Worm (Caenorhabditis elegans) whole organism, young adult: ENCODE results near the gene aakg-3.

Source experiments
- B0019.2 ChIP-seq: fragments of 200-800 bp; sonication (Bioruptor generic); conservative IDR thresholded peaks from 2 replicates; pipeline ENCODE4 v1.3.6; 2022; ENCODE audit warnings: missing genetic modification reagents, missing genetic modification characterization, missing compliant biosample characterization
- B0336.3 ChIP-seq: fragments of 200-800 bp; sonication (Bioruptor generic); IDR thresholded peaks from 2 replicates; pipeline ENCODE4 v1.3.6; 2022; ENCODE audit warnings: missing genetic modification characterization, missing compliant biosample characterization
- D2030.7 ChIP-seq: fragments of 200-800 bp; sonication (Bioruptor generic); IDR thresholded peaks from 2 replicates; pipeline ENCODE4 v1.3.6; 2022; ENCODE audit warnings: missing genetic modification reagents, missing genetic modification characterization, missing compliant biosample characterization
- F10E7.11 ChIP-seq: sonication (generic microtip); optimal IDR thresholded peaks from 2 replicates; lab custom pipeline; 2017; ENCODE audit warnings: mild to moderate bottlenecking, missing genetic modification characterization, moderate library complexity, missing compliant biosample characterization
- F22D6.2 ChIP-seq: sonication (generic microtip); optimal IDR thresholded peaks from 2 replicates; lab custom pipeline; 2016; ENCODE audit warnings: mild to moderate bottlenecking, missing genetic modification characterization, missing compliant biosample characterization
- F37B4.10 ChIP-seq: fragments of 200-800 bp; sonication (Bioruptor generic); IDR thresholded peaks from 2 replicates; pipeline ENCODE4 v1.3.6; 2022; ENCODE audit warnings: missing genetic modification characterization, missing compliant biosample characterization
- F52B5.7 ChIP-seq: sonication (generic microtip); optimal IDR thresholded peaks from 2 replicates; lab custom pipeline; 2016; ENCODE audit warnings: mild to moderate bottlenecking, missing genetic modification characterization, missing compliant biosample characterization
- K11D2.4 ChIP-seq: fragments of 200-800 bp; sonication (Bioruptor generic); IDR thresholded peaks from 2 replicates; pipeline ENCODE4 v1.3.6; 2022; ENCODE audit warnings: missing genetic modification reagents, missing genetic modification characterization, missing compliant biosample characterization
- T26A5.8 ChIP-seq: sonication (generic microtip); optimal IDR thresholded peaks from 2 replicates; lab custom pipeline; 2016; ENCODE audit warnings: missing genetic modification characterization, missing compliant biosample characterization
- Y53G8AR.9 ChIP-seq: fragments of 200-800 bp; sonication (Bioruptor generic); conservative IDR thresholded peaks from 2 replicates; pipeline ENCODE4 v1.3.6; 2022; ENCODE audit warnings: missing genetic modification reagents, missing genetic modification characterization, missing compliant biosample characterization
- Y56A3A.18 ChIP-seq: fragments of 200-800 bp; sonication (Bioruptor generic); IDR thresholded peaks from 2 replicates; pipeline ENCODE4 v1.3.6; 2022; ENCODE audit warnings: missing genetic modification reagents, missing genetic modification characterization, missing compliant biosample characterization
- Y95B8A.8 ChIP-seq: fragments of 200-800 bp; sonication (Bioruptor generic); IDR thresholded peaks from 2 replicates; pipeline ENCODE4 v1.3.6; 2022; ENCODE audit warnings: missing genetic modification reagents, missing genetic modification characterization, missing compliant biosample characterization
- ZK185.1 ChIP-seq: sonication (generic microtip); optimal IDR thresholded peaks from 2 replicates; lab custom pipeline; 2016; ENCODE audit warnings: mild to moderate bottlenecking, missing genetic modification characterization, missing compliant biosample characterization; ENCODE audit not compliant: poor library complexity, severe bottlenecking
- ama-1 ChIP-seq, 3 experiments: fragments of 150-350 bp in 1 of 3; sonication (generic microtip) in 2 of 3; optimal IDR thresholded peaks; 2 replicates each; lab custom pipeline; 2014 to 2018; ENCODE audit warnings: missing biosample characterization in 2 of 3, missing genetic modification characterization in 2 of 3, missing genetic modification reagents in 2 of 3
- aptf-3 ChIP-seq: fragments of 200-800 bp; sonication (Bioruptor generic); IDR thresholded peaks from 2 replicates; pipeline ENCODE4 v1.3.6; 2022; ENCODE audit warnings: missing genetic modification characterization, missing compliant biosample characterization
- atf-7 ChIP-seq: sonication (generic microtip); optimal IDR thresholded peaks from 2 replicates; lab custom pipeline; 2017; ENCODE audit warnings: mild to moderate bottlenecking, missing genetic modification characterization, missing compliant biosample characterization
- attf-3 ChIP-seq: fragments of 200-800 bp; sonication (Bioruptor generic); conservative IDR thresholded peaks from 2 replicates; pipeline ENCODE4 v1.3.6; 2022; ENCODE audit warnings: missing genetic modification reagents, missing genetic modification characterization, missing compliant biosample characterization
- bed-1 ChIP-seq: fragments of 200-800 bp; sonication (Bioruptor generic); IDR thresholded peaks from 2 replicates; pipeline ENCODE4 v1.3.6; 2022; ENCODE audit warnings: missing genetic modification reagents, missing genetic modification characterization, missing compliant biosample characterization
- bed-2 ChIP-seq: fragments of 200-800 bp; sonication (Bioruptor generic); IDR thresholded peaks from 2 replicates; pipeline ENCODE4 v1.3.6; 2022; ENCODE audit warnings: missing genetic modification reagents, missing genetic modification characterization, missing compliant biosample characterization
- ceh-100 ChIP-seq: fragments of 200-800 bp; sonication (Bioruptor generic); IDR thresholded peaks from 2 replicates; pipeline ENCODE4 v1.3.6; 2022; ENCODE audit warnings: missing genetic modification reagents, missing genetic modification characterization, missing compliant biosample characterization
- ceh-27 ChIP-seq: fragments of 200-800 bp; sonication (Bioruptor generic); optimal IDR thresholded peaks from 2 replicates; lab custom pipeline; 2018; ENCODE audit warnings: mild to moderate bottlenecking, missing genetic modification characterization, moderate library complexity, missing compliant biosample characterization
- ceh-58 ChIP-seq: fragments of 200-800 bp; sonication (Bioruptor generic); IDR thresholded peaks from 2 replicates; pipeline ENCODE4 v1.3.6; 2022; ENCODE audit warnings: missing genetic modification characterization, missing compliant biosample characterization
- ceh-91 ChIP-seq: fragments of 200-800 bp; sonication (Bioruptor generic); IDR thresholded peaks from 2 replicates; pipeline ENCODE4 v1.3.6; 2022; ENCODE audit warnings: missing genetic modification reagents, missing genetic modification characterization, missing compliant biosample characterization
- die-1 ChIP-seq: sonication (generic microtip); optimal IDR thresholded peaks from 2 replicates; lab custom pipeline; 2016; ENCODE audit warnings: missing genotype, mild to moderate bottlenecking, missing genetic modification characterization, missing compliant biosample characterization
- egl-44 ChIP-seq: fragments of 200-800 bp; sonication (Bioruptor generic); IDR thresholded peaks from 2 replicates; pipeline ENCODE4 v1.3.6; 2022; ENCODE audit warnings: missing genetic modification reagents, missing genetic modification characterization, missing compliant biosample characterization
- ekl-4 ChIP-seq: fragments of 200-800 bp; sonication (Bioruptor generic); IDR thresholded peaks from 2 replicates; pipeline ENCODE4 v1.3.6; 2022; ENCODE audit warnings: missing genetic modification reagents, missing genetic modification characterization, missing compliant biosample characterization
- gei-17 ChIP-seq: fragments of 200-800 bp; sonication (Bioruptor generic); optimal IDR thresholded peaks from 2 replicates; lab custom pipeline; 2018; ENCODE audit warnings: mild to moderate bottlenecking, missing genetic modification characterization, missing compliant biosample characterization
- hlh-26 ChIP-seq: fragments of 200-800 bp; sonication (Bioruptor generic); conservative IDR thresholded peaks from 2 replicates; pipeline ENCODE4 v1.3.6; 2022; ENCODE audit warnings: missing genetic modification reagents, missing genetic modification characterization, missing compliant biosample characterization
- hmg-1.2 ChIP-seq: fragments of 200-800 bp; sonication (Bioruptor generic); IDR thresholded peaks from 2 replicates; pipeline ENCODE4 v1.3.6; 2022; ENCODE audit warnings: missing genetic modification reagents, missing genetic modification characterization, missing compliant biosample characterization
- hmg-20 ChIP-seq: fragments of 200-800 bp; sonication (Bioruptor generic); IDR thresholded peaks from 2 replicates; pipeline ENCODE4 v1.3.6; 2022; ENCODE audit warnings: missing genetic modification reagents, missing genetic modification characterization, missing compliant biosample characterization
- let-607 ChIP-seq, 2 experiments: fragments of 200-800 bp in 1 of 2; sonication (Bioruptor generic) in 1 of 2; sonication (generic microtip) in 1 of 2; optimal IDR thresholded peaks; 2 replicates each; lab custom pipeline; 2016 to 2018; ENCODE audit warnings: mild to moderate bottlenecking in 2 of 2, missing compliant biosample characterization in 2 of 2, missing genetic modification characterization in 2 of 2, moderate library complexity in 2 of 2, missing genotype in 1 of 2
- lin-35 ChIP-seq, 3 experiments: fragments of 150-350 bp in 2 of 3; sonication (generic microtip) in 1 of 3; optimal IDR thresholded peaks; 2 replicates each; lab custom pipeline; 2014 to 2018; ENCODE audit warnings: missing biosample characterization in 3 of 3, missing genetic modification characterization in 3 of 3, missing genetic modification reagents in 3 of 3
- madf-10 ChIP-seq: sonication (generic microtip); optimal IDR thresholded peaks from 2 replicates; lab custom pipeline; 2016; ENCODE audit warnings: mild to moderate bottlenecking, missing genetic modification characterization, missing compliant biosample characterization
- mel-28 ChIP-seq: sonication (generic microtip); optimal IDR thresholded peaks from 2 replicates; lab custom pipeline; 2016; ENCODE audit warnings: borderline replicate concordance, mild to moderate bottlenecking, missing genetic modification characterization, missing compliant biosample characterization
- mes-4 ChIP-seq: sonication (generic microtip); optimal IDR thresholded peaks from 2 replicates; lab custom pipeline; 2016; ENCODE audit warnings: missing genotype, missing genetic modification characterization, missing compliant biosample characterization
- mxl-1 ChIP-seq: sonication (generic microtip); optimal IDR thresholded peaks from 2 replicates; lab custom pipeline; 2016; ENCODE audit warnings: missing genetic modification characterization, missing compliant biosample characterization
- nfya-1 ChIP-seq: sonication (generic microtip); optimal IDR thresholded peaks from 2 replicates; lab custom pipeline; 2017; ENCODE audit warnings: antibody characterized with exemption, missing compliant biosample characterization, missing genetic modification characterization, borderline replicate concordance; ENCODE audit not compliant: insufficient read depth
- nfya-2 ChIP-seq: fragments of 200-800 bp; sonication (Bioruptor generic); IDR thresholded peaks from 2 replicates; pipeline ENCODE4 v1.3.6; 2022; ENCODE audit warnings: missing genetic modification reagents, missing genetic modification characterization, missing compliant biosample characterization
- nhr-179 ChIP-seq: sonication (generic microtip); optimal IDR thresholded peaks from 2 replicates; lab custom pipeline; 2016; ENCODE audit warnings: mild to moderate bottlenecking, missing genetic modification characterization, missing compliant biosample characterization
- rec-8 ChIP-seq, 2 experiments: sonication (generic microtip); optimal IDR thresholded peaks; 2 replicates each; lab custom pipeline; 2016; ENCODE audit warnings: mild to moderate bottlenecking in 2 of 2, missing genetic modification characterization in 2 of 2, missing genetic modification reagents in 2 of 2, missing genotype in 2 of 2, missing biosample characterization in 1 of 2, missing compliant biosample characterization in 1 of 2, moderate library complexity in 1 of 2
- sdz-38 ChIP-seq: sonication (generic microtip); optimal IDR thresholded peaks from 2 replicates; lab custom pipeline; 2016; ENCODE audit warnings: missing genotype, missing genetic modification characterization, missing compliant biosample characterization
- snpc-1.3 ChIP-seq: sonication (generic microtip); optimal IDR thresholded peaks from 2 replicates; lab custom pipeline; 2017; ENCODE audit warnings: missing genetic modification characterization, mild to moderate bottlenecking, missing compliant biosample characterization, antibody characterized with exemption, moderate library complexity, missing genotype, missing genetic modification reagents; ENCODE audit not compliant: insufficient read depth
- snpc-4 ChIP-seq, 5 experiments: fragments of 150-350 bp in 1 of 5; sonication (generic microtip) in 4 of 5; optimal IDR thresholded peaks; 2 replicates each; lab custom pipeline; 2014 to 2018; ENCODE audit warnings: missing genetic modification characterization in 5 of 5, missing biosample characterization in 3 of 5, antibody characterized with exemption in 2 of 5, mild to moderate bottlenecking in 2 of 5, missing compliant biosample characterization in 2 of 5, missing genotype in 2 of 5, moderate library complexity in 2 of 5, missing genetic modification reagents in 1 of 5
- tbp1 ChIP-seq: fragments of 200-800 bp; sonication (Bioruptor generic); optimal IDR thresholded peaks from 2 replicates; lab custom pipeline; 2018; ENCODE audit warnings: mild to moderate bottlenecking, missing genetic modification characterization, missing compliant biosample characterization
- tlf-1 ChIP-seq: fragments of 200-800 bp; sonication (Bioruptor generic); optimal IDR thresholded peaks from 2 replicates; lab custom pipeline; 2018; ENCODE audit warnings: mild to moderate bottlenecking, missing genetic modification characterization, missing compliant biosample characterization
- ztf-6 ChIP-seq: fragments of 200-800 bp; sonication (Bioruptor generic); IDR thresholded peaks from 2 replicates; pipeline ENCODE4 v1.3.6; 2022; ENCODE audit warnings: missing genetic modification reagents, missing genetic modification characterization, missing compliant biosample characterization

aakg-3 gene

ce11 chrX:2996976-2997399, 20.7 kb downstream of the aakg-3 start (continued):
- TF ChIP-seq egl-44 (peak; percentile 93), F10E7.11 (peak; percentile 90), bed-2 (GFP tag; lab: Robert Waterston, UW) (0 out of 2 replicates have a peak, but pooled peaks have one; percentile 41), bed-1 (GFP tag; lab: Robert Waterston, UW) (no peak), snpc-1.3 (peak; percentile 73), atf-7 (tag; lab: Kevin White, UChicago) (peak; percentile 97), tlf-1 (GFP tag; lab: Kevin White, UChicago) (peak; percentile 99), ceh-100 (GFP tag; lab: Robert Waterston, UW) (peak; percentile 25; the same call in 1 of the 2 replicates), lin-35 (GFP tag; optimal IDR thresholded peaks at IDR 0.05; lab: Kevin White, UChicago) (peak in 2 of 3 experiments; percentile 89 to 98), hmg-1.2 (GFP tag; lab: Robert Waterston, UW) (peak; percentile 86), ZK185.1 (tag; lab: Kevin White, UChicago) (peak; percentile 99), mxl-1 (tag; lab: Kevin White, UChicago) (no peak), madf-10 (tag; lab: Kevin White, UChicago) (peak; percentile 96), T26A5.8 (tag; lab: Kevin White, UChicago) (no peak), Y95B8A.8 (GFP tag; lab: Robert Waterston, UW) (0 out of 2 replicates have a peak, but pooled peaks have one; percentile 55), aptf-3 (GFP tag; lab: Robert Waterston, UW) (no peak), F22D6.2 (tag; lab: Kevin White, UChicago) (peak; percentile 94), let-607 (tag; optimal IDR thresholded peaks at IDR 0.05; lab: Kevin White, UChicago) (peak; percentile 71 to 92), ceh-27 (GFP tag; lab: Kevin White, UChicago) (peak; percentile 97), F52B5.7 (peak; percentile 82), gei-17 (GFP tag; lab: Kevin White, UChicago) (peak; percentile 97), nfya-2 (GFP tag; lab: Robert Waterston, UW) (no peak), ztf-6 (peak; percentile 86), tbp1 (GFP tag; lab: Kevin White, UChicago) (peak; percentile 78), Y53G8AR.9 (GFP tag; lab: Robert Waterston, UW) (peak; percentile 97), B0336.3 (GFP tag; lab: Robert Waterston, UW) (peak; percentile 99), mel-28 (peak; percentile 60), ekl-4 (peak; percentile 92), nhr-179 (tag; lab: Kevin White, UChicago) (peak; percentile 75), attf-3 (GFP tag; lab: Robert Waterston, UW) (no peak), K11D2.4 (GFP tag; lab: Robert Waterston, UW) (peak; percentile 99), ceh-91 (GFP tag; lab: Robert Waterston, UW) (no peak), mes-4 (tag; lab: Kevin White, UChicago) (no peak), D2030.7 (GFP tag; lab: Robert Waterston, UW) (no peak), hlh-26 (GFP tag; lab: Robert Waterston, UW) (no peak), F37B4.10 (GFP tag; lab: Robert Waterston, UW) (peak; percentile 90; the same call in 1 of the 2 replicates), nfya-1 (tag; lab: Kevin White, UChicago) (no peak), snpc-4 (GFP tag; optimal IDR thresholded peaks at IDR 0.05; lab: Kevin White, UChicago) (peak; percentile 59), snpc-4 (tag; optimal IDR thresholded peaks at IDR 0.05; lab: Kevin White, UChicago) (peak in 3 of 4 experiments; percentile 75 to 88 (median 82)), ama-1 (optimal IDR thresholded peaks at IDR 0.05; lab: Kevin White, UChicago) (no peak), ama-1 (GFP tag; optimal IDR thresholded peaks at IDR 0.05; lab: Kevin White, UChicago) (peak in 1 of 2 experiments; percentile 41), Y56A3A.18 (peak; percentile 99), sdz-38 (no peak), ceh-58 (GFP tag; lab: Robert Waterston, UW) (0 out of 2 replicates have a peak, but pooled peaks have one; percentile 75), rec-8 (tag; optimal IDR thresholded peaks at IDR 0.05; lab: Kevin White, UChicago) (no peak), B0019.2 (GFP tag; lab: Robert Waterston, UW) (no peak), die-1 (peak; percentile 55), hmg-20 (GFP tag; lab: Robert Waterston, UW) (peak; percentile 97)
